Worm (Caenorhabditis elegans) whole organism, young adult: ENCODE measurements around the gene spig-5.

ENCODE experiments used
- B0019.2 ChIP-seq: fragments of 200-800 bp; sonication (Bioruptor generic); conservative IDR thresholded peaks from 2 replicates; pipeline ENCODE4 v1.3.6; 2022; ENCODE audit warnings: missing genetic modification reagents, missing genetic modification characterization, missing compliant biosample characterization
- B0261.1 ChIP-seq: sonication (generic microtip); optimal IDR thresholded peaks from 2 replicates; lab custom pipeline; 2016; ENCODE audit warnings: mild to moderate bottlenecking, missing genetic modification characterization, moderate library complexity, missing compliant biosample characterization
- B0336.3 ChIP-seq: fragments of 200-800 bp; sonication (Bioruptor generic); IDR thresholded peaks from 2 replicates; pipeline ENCODE4 v1.3.6; 2022; ENCODE audit warnings: missing genetic modification characterization, missing compliant biosample characterization
- C06A6.2 ChIP-seq: fragments of 200-800 bp; sonication (Bioruptor generic); conservative IDR thresholded peaks from 2 replicates; pipeline ENCODE4 v1.3.6; 2022; ENCODE audit warnings: missing genetic modification characterization, missing compliant biosample characterization
- C17E4.6 ChIP-seq: fragments of 200-800 bp; sonication (Bioruptor generic); IDR thresholded peaks from 2 replicates; pipeline ENCODE4 v1.3.6; 2022; ENCODE audit warnings: missing genetic modification reagents, missing genetic modification characterization, missing compliant biosample characterization
- D2030.7 ChIP-seq: fragments of 200-800 bp; sonication (Bioruptor generic); IDR thresholded peaks from 2 replicates; pipeline ENCODE4 v1.3.6; 2022; ENCODE audit warnings: missing genetic modification reagents, missing genetic modification characterization, missing compliant biosample characterization
- F33H1.4 ChIP-seq: fragments of 200-800 bp; sonication (Bioruptor generic); IDR thresholded peaks from 2 replicates; pipeline ENCODE4 v1.3.6; 2022; ENCODE audit warnings: missing genetic modification reagents, missing genetic modification characterization, missing compliant biosample characterization
- F37B4.10 ChIP-seq: fragments of 200-800 bp; sonication (Bioruptor generic); IDR thresholded peaks from 2 replicates; pipeline ENCODE4 v1.3.6; 2022; ENCODE audit warnings: missing genetic modification characterization, missing compliant biosample characterization
- F52B5.7 ChIP-seq: sonication (generic microtip); optimal IDR thresholded peaks from 2 replicates; lab custom pipeline; 2016; ENCODE audit warnings: mild to moderate bottlenecking, missing genetic modification characterization, missing compliant biosample characterization
- F57C9.4 ChIP-seq: sonication (generic microtip); optimal IDR thresholded peaks from 2 replicates; lab custom pipeline; 2017; ENCODE audit warnings: mild to moderate bottlenecking, missing genetic modification characterization, missing compliant biosample characterization
- Y53G8AR.9 ChIP-seq: fragments of 200-800 bp; sonication (Bioruptor generic); conservative IDR thresholded peaks from 2 replicates; pipeline ENCODE4 v1.3.6; 2022; ENCODE audit warnings: missing genetic modification reagents, missing genetic modification characterization, missing compliant biosample characterization
- Y79H2A.3 ChIP-seq: fragments of 200-800 bp; sonication (Bioruptor generic); conservative IDR thresholded peaks from 2 replicates; pipeline ENCODE4 v1.3.6; 2022; ENCODE audit warnings: missing genetic modification reagents, missing genetic modification characterization, missing compliant biosample characterization
- ZK185.1 ChIP-seq: sonication (generic microtip); optimal IDR thresholded peaks from 2 replicates; lab custom pipeline; 2016; ENCODE audit warnings: mild to moderate bottlenecking, missing genetic modification characterization, missing compliant biosample characterization; ENCODE audit not compliant: poor library complexity, severe bottlenecking
- ama-1 ChIP-seq, 3 experiments: fragments of 150-350 bp in 1 of 3; sonication (generic microtip) in 2 of 3; optimal IDR thresholded peaks; 2 replicates each; lab custom pipeline; 2014 to 2018; ENCODE audit warnings: missing biosample characterization in 2 of 3, missing genetic modification characterization in 2 of 3, missing genetic modification reagents in 2 of 3
- atf-7 ChIP-seq: sonication (generic microtip); optimal IDR thresholded peaks from 2 replicates; lab custom pipeline; 2017; ENCODE audit warnings: mild to moderate bottlenecking, missing genetic modification characterization, missing compliant biosample characterization
- attf-5 ChIP-seq: fragments of 200-800 bp; sonication (Bioruptor generic); optimal IDR thresholded peaks from 2 replicates; lab custom pipeline; 2018; ENCODE audit warnings: mild to moderate bottlenecking, missing genetic modification characterization, missing compliant biosample characterization
- ceh-100 ChIP-seq: fragments of 200-800 bp; sonication (Bioruptor generic); IDR thresholded peaks from 2 replicates; pipeline ENCODE4 v1.3.6; 2022; ENCODE audit warnings: missing genetic modification reagents, missing genetic modification characterization, missing compliant biosample characterization
- ceh-27 ChIP-seq: fragments of 200-800 bp; sonication (Bioruptor generic); optimal IDR thresholded peaks from 2 replicates; lab custom pipeline; 2018; ENCODE audit warnings: mild to moderate bottlenecking, missing genetic modification characterization, moderate library complexity, missing compliant biosample characterization
- ceh-40 ChIP-seq: fragments of 200-800 bp; sonication (Bioruptor generic); IDR thresholded peaks from 2 replicates; pipeline ENCODE4 v1.3.6; 2022; ENCODE audit warnings: missing genetic modification characterization, missing compliant biosample characterization
- ceh-58 ChIP-seq: fragments of 200-800 bp; sonication (Bioruptor generic); IDR thresholded peaks from 2 replicates; pipeline ENCODE4 v1.3.6; 2022; ENCODE audit warnings: missing genetic modification characterization, missing compliant biosample characterization
- chd-7 ChIP-seq: sonication (generic microtip); optimal IDR thresholded peaks from 2 replicates; lab custom pipeline; 2016; ENCODE audit warnings: mild to moderate bottlenecking, missing genetic modification characterization, moderate library complexity, missing compliant biosample characterization
- die-1 ChIP-seq: sonication (generic microtip); optimal IDR thresholded peaks from 2 replicates; lab custom pipeline; 2016; ENCODE audit warnings: missing genotype, mild to moderate bottlenecking, missing genetic modification characterization, missing compliant biosample characterization
- dpff-1 ChIP-seq: sonication (generic microtip); optimal IDR thresholded peaks from 2 replicates; lab custom pipeline; 2017; ENCODE audit warnings: mild to moderate bottlenecking, missing genetic modification characterization, missing compliant biosample characterization
- fkh-3 ChIP-seq: sonication (generic microtip); optimal IDR thresholded peaks from 2 replicates; lab custom pipeline; 2016; ENCODE audit warnings: mild to moderate bottlenecking, missing genetic modification characterization, missing compliant biosample characterization
- hmg-1.2 ChIP-seq: fragments of 200-800 bp; sonication (Bioruptor generic); IDR thresholded peaks from 2 replicates; pipeline ENCODE4 v1.3.6; 2022; ENCODE audit warnings: missing genetic modification reagents, missing genetic modification characterization, missing compliant biosample characterization
- hsf-1 ChIP-seq: fragments of 200-800 bp; sonication (Bioruptor generic); IDR thresholded peaks from 2 replicates; pipeline ENCODE4 v1.3.6; 2022; ENCODE audit warnings: missing genetic modification reagents, missing genetic modification characterization, missing compliant biosample characterization
- lin-26 ChIP-seq: fragments of 200-800 bp; sonication (Bioruptor generic); IDR thresholded peaks from 2 replicates; pipeline ENCODE4 v1.3.6; 2022; ENCODE audit warnings: missing genetic modification reagents, missing genetic modification characterization, missing compliant biosample characterization
- lin-40 ChIP-seq: sonication (generic microtip); optimal IDR thresholded peaks from 2 replicates; lab custom pipeline; 2016; ENCODE audit warnings: missing genetic modification characterization, mild to moderate bottlenecking, missing compliant biosample characterization, missing genotype, missing genetic modification reagents
- madf-3 ChIP-seq: fragments of 200-800 bp; sonication (Bioruptor generic); IDR thresholded peaks from 2 replicates; pipeline ENCODE4 v1.3.6; 2022; ENCODE audit warnings: missing genetic modification reagents, missing genetic modification characterization, missing compliant biosample characterization
- mel-28 ChIP-seq: sonication (generic microtip); optimal IDR thresholded peaks from 2 replicates; lab custom pipeline; 2016; ENCODE audit warnings: borderline replicate concordance, mild to moderate bottlenecking, missing genetic modification characterization, missing compliant biosample characterization
- mes-4 ChIP-seq: sonication (generic microtip); optimal IDR thresholded peaks from 2 replicates; lab custom pipeline; 2016; ENCODE audit warnings: missing genotype, missing genetic modification characterization, missing compliant biosample characterization
- nfya-1 ChIP-seq: sonication (generic microtip); optimal IDR thresholded peaks from 2 replicates; lab custom pipeline; 2017; ENCODE audit warnings: antibody characterized with exemption, missing compliant biosample characterization, missing genetic modification characterization, borderline replicate concordance; ENCODE audit not compliant: insufficient read depth
- nhr-120 ChIP-seq: fragments of 200-800 bp; sonication (Bioruptor generic); IDR thresholded peaks from 2 replicates; pipeline ENCODE4 v1.3.6; 2022; ENCODE audit warnings: missing genetic modification characterization, missing compliant biosample characterization
- rcor-1 ChIP-seq: fragments of 200-800 bp; sonication (Bioruptor generic); IDR thresholded peaks from 2 replicates; pipeline ENCODE4 v1.3.6; 2022; ENCODE audit warnings: missing genetic modification reagents, missing genetic modification characterization, missing compliant biosample characterization
- rec-8 ChIP-seq, 2 experiments: sonication (generic microtip); optimal IDR thresholded peaks; 2 replicates each; lab custom pipeline; 2016; ENCODE audit warnings: mild to moderate bottlenecking in 2 of 2, missing genetic modification characterization in 2 of 2, missing genetic modification reagents in 2 of 2, missing genotype in 2 of 2, missing biosample characterization in 1 of 2, missing compliant biosample characterization in 1 of 2, moderate library complexity in 1 of 2
- sdz-38 ChIP-seq: sonication (generic microtip); optimal IDR thresholded peaks from 2 replicates; lab custom pipeline; 2016; ENCODE audit warnings: missing genotype, missing genetic modification characterization, missing compliant biosample characterization
- sea-2 ChIP-seq: fragments of 200-800 bp; sonication (Bioruptor generic); IDR thresholded peaks from 2 replicates; pipeline ENCODE4 v1.3.6; 2022; ENCODE audit warnings: missing genetic modification characterization, missing compliant biosample characterization
- snpc-1.1 ChIP-seq: sonication (generic microtip); optimal IDR thresholded peaks from 2 replicates; lab custom pipeline; 2017; ENCODE audit warnings: missing genetic modification characterization, mild to moderate bottlenecking, missing compliant biosample characterization, antibody characterized with exemption, moderate library complexity, missing genotype, missing genetic modification reagents; ENCODE audit not compliant: insufficient read depth
- snpc-1.3 ChIP-seq: sonication (generic microtip); optimal IDR thresholded peaks from 2 replicates; lab custom pipeline; 2017; ENCODE audit warnings: missing genetic modification characterization, mild to moderate bottlenecking, missing compliant biosample characterization, antibody characterized with exemption, moderate library complexity, missing genotype, missing genetic modification reagents; ENCODE audit not compliant: insufficient read depth
- unc-130 ChIP-seq: sonication (generic microtip); optimal IDR thresholded peaks from 2 replicates; lab custom pipeline; 2016; ENCODE audit warnings: missing genetic modification reagents, missing genetic modification characterization, missing compliant biosample characterization
- ztf-22 ChIP-seq: fragments of 200-800 bp; sonication (Bioruptor generic); optimal IDR thresholded peaks from 2 replicates; lab custom pipeline; 2018; ENCODE audit warnings: mild to moderate bottlenecking, missing genetic modification characterization, moderate library complexity, missing compliant biosample characterization
- ztf-28 ChIP-seq: fragments of 200-800 bp; sonication (Bioruptor generic); IDR thresholded peaks from 2 replicates; pipeline ENCODE4 v1.3.6; 2022; ENCODE audit warnings: missing genetic modification reagents, missing genetic modification characterization, missing compliant biosample characterization

spig-5 gene

DNA sequence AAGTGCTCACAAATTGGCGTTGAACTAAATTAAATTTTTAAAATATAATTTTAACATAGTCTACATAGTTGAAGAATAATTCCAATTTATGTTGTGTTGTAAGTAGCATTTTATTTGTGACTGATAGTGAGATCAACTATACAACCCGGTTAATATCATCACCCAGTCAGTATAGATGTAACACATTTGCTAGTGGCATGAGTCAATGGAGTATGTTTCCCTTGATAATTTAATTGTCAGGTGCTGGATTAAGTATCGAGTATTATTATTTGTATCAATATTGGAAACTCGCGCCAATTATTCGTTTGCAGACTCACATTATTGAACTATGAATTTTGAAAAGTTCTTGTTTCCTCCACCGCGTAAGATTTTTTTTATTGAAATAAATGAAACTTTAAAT lies 26.6 kb downstream of the spig-5 start, which contains the start of gene srm-5:
Gene srm-5 (plus strand): TSS at position 301 of the 400 bp plus-strand sequence.
- TF ChIP-seq ama-1 (optimal IDR thresholded peaks at IDR 0.05; lab: Kevin White, UChicago), result no peak
- TF ChIP-seq ama-1 (GFP tag; optimal IDR thresholded peaks at IDR 0.05; lab: Kevin White, UChicago), result no peak
- TF ChIP-seq rcor-1 (GFP tag; lab: Robert Waterston, UW), result no peak
- TF ChIP-seq lin-40 (tag; lab: Kevin White, UChicago), result no peak
- TF ChIP-seq ceh-40 (GFP tag; lab: Robert Waterston, UW), result no peak

DNA sequence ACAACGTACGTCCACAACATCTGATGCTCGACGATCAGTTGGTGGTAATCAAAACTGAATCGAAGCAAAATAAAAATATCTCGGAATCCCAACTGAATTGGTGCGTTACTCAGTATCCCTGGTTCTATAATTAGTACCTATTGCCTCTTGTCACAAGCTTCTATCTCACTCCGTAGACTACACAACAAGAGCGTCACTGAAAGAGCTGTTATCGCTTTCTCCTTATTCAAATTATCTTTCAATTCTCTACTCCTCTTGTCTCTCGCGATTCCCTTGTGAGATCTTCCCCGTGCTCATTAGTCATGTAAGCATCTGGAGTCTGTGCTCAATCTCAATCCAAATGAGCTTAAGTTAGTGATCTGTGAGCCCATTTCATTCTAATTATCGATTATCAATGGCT lies 28.4 kb downstream of the spig-5 start, which contains the start of gene srm-6:
Gene srm-6 (plus strand): TSS at position 301 of the 400 bp plus-strand sequence.
- TF ChIP-seq C17E4.6 (GFP tag; lab: Robert Waterston, UW) (no peak), snpc-1.3 (tag; lab: Kevin White, UChicago) (no peak), ceh-27 (GFP tag; lab: Kevin White, UChicago) (no peak), sdz-38 (no peak), snpc-1.1 (tag; lab: Kevin White, UChicago) (no peak), chd-7 (tag; lab: Kevin White, UChicago) (no peak), ztf-28 (no peak), dpff-1 (no peak)
- TF ChIP-seq, all 124 proteins: peak for 0

DNA sequence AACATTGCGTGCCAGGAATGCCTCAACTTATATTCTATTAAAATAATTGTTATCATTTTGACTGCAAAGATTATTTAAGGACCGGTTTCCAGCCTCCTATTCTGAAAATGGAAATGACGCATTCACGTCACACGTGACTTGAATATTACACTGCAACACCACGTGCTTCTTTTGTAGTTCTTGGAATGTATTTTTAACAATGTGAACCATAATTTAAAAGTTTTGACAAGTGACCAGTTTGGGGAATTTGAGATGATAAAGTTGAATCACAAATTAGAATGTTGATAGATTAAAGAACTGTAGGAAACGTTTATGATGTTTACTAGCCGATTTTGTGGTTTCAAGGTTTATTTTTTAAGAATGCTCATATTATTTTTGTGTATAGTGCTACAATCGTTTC lies 33.4 kb downstream of the spig-5 start, which contains the start of gene F47B8.10:
Gene F47B8.10 (plus strand): TSS at position 301 of the 400 bp plus-strand sequence.
- TF ChIP-seq fkh-3 (tag; lab: Kevin White, UChicago) (no peak), attf-5 (no peak), mes-4 (no peak), nfya-1 (tag; lab: Kevin White, UChicago) (no peak), hmg-1.2 (no peak)
- TF ChIP-seq, all 124 proteins: peak for 0

DNA sequence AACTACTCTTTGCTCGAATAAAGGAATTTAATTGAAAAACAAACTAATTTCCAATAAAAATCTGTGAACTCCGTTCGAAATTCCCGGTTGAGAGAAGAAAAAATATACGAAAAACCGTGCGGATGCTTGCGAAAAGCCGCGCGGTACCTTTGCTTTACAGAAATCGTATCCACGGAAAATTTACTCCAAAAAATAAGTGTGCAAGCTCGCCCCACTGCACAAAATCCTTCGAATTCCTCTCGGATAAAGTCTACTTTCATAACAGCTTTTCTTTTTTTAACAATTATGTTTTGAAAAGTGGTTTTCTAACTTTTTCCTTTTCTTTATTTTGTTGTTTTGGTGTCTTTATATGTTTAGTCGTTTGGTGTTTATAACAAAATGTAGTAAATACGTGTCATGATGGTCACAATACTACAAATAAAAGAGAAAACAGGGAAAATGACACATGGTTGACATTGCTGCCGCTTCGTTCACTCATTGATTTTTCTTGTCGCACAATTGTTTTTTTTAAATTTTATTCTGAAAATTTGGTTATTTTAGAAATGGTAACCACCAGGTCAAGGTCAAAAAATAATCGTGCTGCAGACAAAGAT lies 39.1 kb downstream of the spig-5 start, which contains the start of gene cept-2:
Gene cept-2 (plus strand): TSS at position 533 of the 593 bp plus-strand sequence.
- TF ChIP-seq sea-2 (GFP tag; lab: Robert Waterston, UW) (no peak), Y79H2A.3 (GFP tag; lab: Robert Waterston, UW) (no peak), B0019.2 (no peak), mel-28 (no peak), ztf-22 (GFP tag; lab: Kevin White, UChicago) (no peak), rec-8 (tag; optimal IDR thresholded peaks at IDR 0.05; lab: Kevin White, UChicago) (no peak), ceh-100 (GFP tag; lab: Robert Waterston, UW) (peak; percentile 98), lin-26 (GFP tag; lab: Robert Waterston, UW) (no peak), ZK185.1 (peak; percentile 95), nfya-1 (tag; lab: Kevin White, UChicago) (no peak), F37B4.10 (GFP tag; lab: Robert Waterston, UW) (no peak), F57C9.4 (tag; lab: Kevin White, UChicago) (no peak), D2030.7 (GFP tag; lab: Robert Waterston, UW) (peak; percentile 27; the same call in 1 of the 2 replicates), nhr-120 (GFP tag; lab: Robert Waterston, UW) (no peak), Y53G8AR.9 (GFP tag; lab: Robert Waterston, UW) (no peak), F52B5.7 (tag; lab: Kevin White, UChicago) (no peak), die-1 (tag; lab: Kevin White, UChicago) (no peak), B0261.1 (tag; lab: Kevin White, UChicago) (peak; percentile 22), F33H1.4 (GFP tag; lab: Robert Waterston, UW) (peak; percentile 55), rcor-1 (GFP tag; lab: Robert Waterston, UW) (peak; percentile 69), hsf-1 (GFP tag; lab: Robert Waterston, UW) (no peak), atf-7 (tag; lab: Kevin White, UChicago) (no peak), unc-130 (GFP tag; lab: Kevin White, UChicago) (no peak), ceh-27 (GFP tag; lab: Kevin White, UChicago) (peak; percentile 81), ceh-58 (no peak), ceh-40 (GFP tag; lab: Robert Waterston, UW) (no peak), C06A6.2 (GFP tag; lab: Robert Waterston, UW) (peak; percentile 75), B0336.3 (GFP tag; lab: Robert Waterston, UW) (no peak), madf-3 (GFP tag; lab: Robert Waterston, UW) (0 out of 2 replicates have a peak, but pooled peaks have one; percentile 45)
